Worm (Caenorhabditis elegans) whole organism, early embryonic: ENCODE results near the gene M01H9.5.

Source experiments
- B0310.2 ChIP-seq: sonication (generic microtip); optimal IDR thresholded peaks from 2 replicates; lab custom pipeline; 2016; ENCODE audit warnings: mild to moderate bottlenecking, missing genetic modification characterization, missing compliant biosample characterization
- ama-1 ChIP-seq: fragments of 150-350 bp; optimal IDR thresholded peaks from 2 replicates; lab custom pipeline; 2014
- ceh-36 ChIP-seq: sonication (generic microtip); optimal IDR thresholded peaks from 2 replicates; lab custom pipeline; 2016; ENCODE audit warnings: missing genetic modification characterization, inconsistent platforms, missing compliant biosample characterization
- ets-7 ChIP-seq: sonication (generic microtip); optimal IDR thresholded peaks from 2 replicates; lab custom pipeline; 2016; ENCODE audit warnings: missing genotype, missing genetic modification characterization, missing compliant biosample characterization
- flt-1 ChIP-seq: fragments of 200-800 bp; sonication (Bioruptor generic); IDR thresholded peaks from 2 replicates; pipeline ENCODE4 v1.3.6; 2022; ENCODE audit warnings: missing genetic modification characterization, missing compliant biosample characterization
- hmg-4 ChIP-seq: fragments of 200-800 bp; sonication (Bioruptor generic); optimal IDR thresholded peaks from 2 replicates; lab custom pipeline; 2018; ENCODE audit warnings: mild to moderate bottlenecking, missing genetic modification characterization, missing compliant biosample characterization
- pes-1 ChIP-seq: fragments of 200-800 bp; sonication (Bioruptor generic); IDR thresholded peaks from 2 replicates; pipeline ENCODE4 v1.3.6; 2022; ENCODE audit warnings: missing genetic modification reagents, missing genetic modification characterization, missing compliant biosample characterization
- tbx-11 ChIP-seq: fragments of 200-800 bp; sonication (Bioruptor generic); IDR thresholded peaks from 2 replicates; pipeline ENCODE4 v1.3.6; 2022; ENCODE audit warnings: missing genetic modification characterization, missing compliant biosample characterization
- tbx-37 ChIP-seq: fragments of 200-800 bp; sonication (Bioruptor generic); conservative IDR thresholded peaks from 2 replicates; pipeline ENCODE4 v1.3.6; 2022; ENCODE audit warnings: missing genetic modification reagents, missing genetic modification characterization, missing compliant biosample characterization

- no peak for TF ChIP-seq B0310.2 (tag; lab: Kevin White, UChicago)
- TF ChIP-seq ama-1 (lab: Kevin White, UChicago): no peak
- no peak for TF ChIP-seq ceh-36
- no peak for TF ChIP-seq tbx-37 (GFP tag; lab: Robert Waterston, UW)
- no peak for TF ChIP-seq tbx-11 (GFP tag; lab: Robert Waterston, UW)
- TF ChIP-seq hmg-4 (GFP tag; lab: Kevin White, UChicago): no peak
- TF ChIP-seq flt-1 (GFP tag; lab: Robert Waterston, UW): no peak
- no peak for TF ChIP-seq pes-1 (GFP tag; lab: Robert Waterston, UW)
- TF ChIP-seq ets-7 (tag; lab: Kevin White, UChicago): no peak
Observed at ce11 chrIV:4441077-4441476, 24.2 kb upstream of the M01H9.5 start, which contains the start of gene fbxb-75.
